Fruit fly (Drosophila melanogaster): ENCODE data around the gene nAChRalpha4.

- TF ChIP-seq CTCF (GFP tag; optimal IDR thresholded peaks at IDR 0.05) (no peak), Mrtf (GFP tag; IDR thresholded peaks at IDR 0.05) (no peak), HmgZ (tag; optimal IDR thresholded peaks at IDR 0.05) (no peak), CG15073 (GFP tag; optimal IDR thresholded peaks at IDR 0.05) (no peak), al (GFP tag; IDR thresholded peaks at IDR 0.05) (no peak), crc (GFP tag; optimal IDR thresholded peaks at IDR 0.05) (no peak), CG12299 (tag; optimal IDR thresholded peaks at IDR 0.05) (no peak), bab2 (GFP tag; optimal IDR thresholded peaks at IDR 0.05) (no peak), CG1832 (GFP tag; optimal IDR thresholded peaks at IDR 0.05) (no peak), Dp (GFP tag; optimal IDR thresholded peaks at IDR 0.05) (no peak), Six4 (GFP tag; optimal IDR thresholded peaks at IDR 0.05) (no peak), pita (GFP tag; optimal IDR thresholded peaks at IDR 0.05) (no peak), nerfin-2 (GFP tag; IDR thresholded peaks at IDR 0.05; ENCODE audit: partially characterized antibody) (no peak)
Measured at dm6 chr3L:23259920-23260319, 53.5 kb downstream of the nAChRalpha4 start.
